Worm (Caenorhabditis elegans) whole organism, L1 larva: ENCODE results near the gene cyp-35B1.
A peak's percentile ranks its signal among the peaks of the same experiment; 100 is the strongest.

Experiments
- C04F5.9 ChIP-seq: sonication (generic microtip); optimal IDR thresholded peaks from 2 replicates; lab custom pipeline; 2016; ENCODE audit warnings: missing genetic modification characterization, missing compliant biosample characterization
- C34B4.2 ChIP-seq: sonication (generic microtip); optimal IDR thresholded peaks from 2 replicates; lab custom pipeline; 2017; ENCODE audit warnings: mild to moderate bottlenecking, missing genetic modification characterization, missing compliant biosample characterization
- Y116A8C.19 ChIP-seq: sonication (generic microtip); optimal IDR thresholded peaks from 2 replicates; lab custom pipeline; 2016; ENCODE audit warnings: missing compliant biosample characterization, missing genetic modification characterization, borderline replicate concordance
- aha-1 ChIP-seq: fragments of 150-350 bp; optimal IDR thresholded peaks from 2 replicates; lab custom pipeline; 2014; ENCODE audit warnings: missing biosample characterization, missing genetic modification characterization
- alr-1 ChIP-seq: fragments of 200-800 bp; sonication (Bioruptor generic); optimal IDR thresholded peaks from 2 replicates; lab custom pipeline; 2018; ENCODE audit warnings: borderline replicate concordance, mild to moderate bottlenecking, missing genetic modification characterization, missing compliant biosample characterization
- aly-2 ChIP-seq: fragments of 150-350 bp; optimal IDR thresholded peaks from 2 replicates; lab custom pipeline; 2014; ENCODE audit warnings: missing biosample characterization, missing genetic modification characterization
- blmp-1 ChIP-seq: fragments of 150-350 bp; optimal IDR thresholded peaks from 2 replicates; lab custom pipeline; 2014; ENCODE audit warnings: missing biosample characterization, missing genetic modification characterization
- ceh-8 ChIP-seq: fragments of 200-800 bp; sonication (Bioruptor generic); optimal IDR thresholded peaks from 2 replicates; lab custom pipeline; 2018; ENCODE audit warnings: mild to moderate bottlenecking, missing genetic modification characterization, moderate library complexity, missing compliant biosample characterization
- ceh-90 ChIP-seq: sonication (generic microtip); optimal IDR thresholded peaks from 2 replicates; lab custom pipeline; 2016; ENCODE audit warnings: missing genetic modification characterization, missing compliant biosample characterization
- dpl-1 ChIP-seq, 3 experiments: fragments of 150-350 bp in 2 of 3; sonication (generic microtip) in 1 of 3; optimal IDR thresholded peaks; 2 replicates each; lab custom pipeline; 2014 to 2017; ENCODE audit warnings: missing biosample characterization in 3 of 3, missing genetic modification characterization in 3 of 3, missing genetic modification reagents in 3 of 3
- dsc-1 ChIP-seq: sonication (generic microtip); optimal IDR thresholded peaks from 2 replicates; lab custom pipeline; 2016; ENCODE audit warnings: mild to moderate bottlenecking, missing genetic modification characterization, missing compliant biosample characterization
- efl-3 ChIP-seq: fragments of 200-800 bp; sonication (Bioruptor generic); optimal IDR thresholded peaks from 2 replicates; lab custom pipeline; 2018; ENCODE audit warnings: mild to moderate bottlenecking, missing genetic modification characterization, missing compliant biosample characterization
- egl-27 ChIP-seq, 2 experiments: fragments of 150-350 bp in 1 of 2; sonication (generic microtip); optimal IDR thresholded peaks; 3 replicates each; lab custom pipeline; 2017 to 2018; ENCODE audit warnings: missing biosample characterization in 2 of 2, missing genetic modification characterization in 2 of 2, missing genetic modification reagents in 2 of 2
- elt-2 ChIP-seq: sonication (generic microtip); optimal IDR thresholded peaks from 2 replicates; lab custom pipeline; 2016; ENCODE audit warnings: missing genetic modification characterization, mild to moderate bottlenecking, inconsistent platforms, missing compliant biosample characterization, missing genetic modification reagents
- ets-5 ChIP-seq: fragments of 200-800 bp; sonication (Bioruptor generic); IDR thresholded peaks from 2 replicates; pipeline ENCODE4 v1.3.6; 2022; ENCODE audit warnings: missing genetic modification characterization, missing compliant biosample characterization
- fkh-10 ChIP-seq: sonication (generic microtip); optimal IDR thresholded peaks from 2 replicates; lab custom pipeline; 2017; ENCODE audit warnings: missing biosample characterization, missing genetic modification reagents, missing genetic modification characterization
- hlh-17 ChIP-seq: fragments of 200-800 bp; sonication (Bioruptor generic); optimal IDR thresholded peaks from 2 replicates; lab custom pipeline; 2018; ENCODE audit warnings: missing genetic modification characterization, mild to moderate bottlenecking, missing compliant biosample characterization, moderate library complexity, borderline replicate concordance
- hlh-4 ChIP-seq: sonication (generic microtip); optimal IDR thresholded peaks from 2 replicates; lab custom pipeline; 2016; ENCODE audit warnings: mild to moderate bottlenecking, missing genetic modification characterization, missing compliant biosample characterization
- hpl-2 ChIP-seq: fragments of 150-350 bp; optimal IDR thresholded peaks from 2 replicates; lab custom pipeline; 2014; ENCODE audit warnings: missing biosample characterization, missing genetic modification reagents, missing genetic modification characterization
- jun-1 ChIP-seq: fragments of 150-350 bp; optimal IDR thresholded peaks from 2 replicates; lab custom pipeline; 2014; ENCODE audit warnings: missing biosample characterization, missing genetic modification reagents, missing genetic modification characterization
- lin-14 ChIP-seq: fragments of 200-800 bp; sonication (Bioruptor generic); optimal IDR thresholded peaks from 2 replicates; lab custom pipeline; 2018; ENCODE audit warnings: mild to moderate bottlenecking, missing genetic modification characterization, moderate library complexity, missing compliant biosample characterization
- lin-15B ChIP-seq: fragments of 150-350 bp; sonication (generic microtip); optimal IDR thresholded peaks from 3 replicates; lab custom pipeline; 2014; ENCODE audit warnings: missing biosample characterization, missing genetic modification characterization
- lin-35 ChIP-seq, 2 experiments: fragments of 150-350 bp; optimal IDR thresholded peaks; 2 replicates each; lab custom pipeline; 2014; ENCODE audit warnings: missing biosample characterization in 2 of 2, missing genetic modification characterization in 2 of 2, missing genetic modification reagents in 2 of 2
- lsy-2 ChIP-seq, 2 experiments: fragments of 150-350 bp; optimal IDR thresholded peaks; 2 replicates each; lab custom pipeline; 2014; ENCODE audit warnings: missing biosample characterization in 2 of 2, missing genetic modification characterization in 2 of 2
- mdl-1 ChIP-seq, 2 experiments: fragments of 150-350 bp; optimal IDR thresholded peaks; 2 replicates each; lab custom pipeline; 2014 to 2017; ENCODE audit warnings: missing biosample characterization in 2 of 2, missing genetic modification characterization in 2 of 2, inconsistent platforms in 1 of 2
- mep-1 ChIP-seq: fragments of 150-350 bp; optimal IDR thresholded peaks from 2 replicates; lab custom pipeline; 2014; ENCODE audit warnings: missing biosample characterization, missing genetic modification characterization
- nhr-12 ChIP-seq: sonication (generic microtip); optimal IDR thresholded peaks from 2 replicates; lab custom pipeline; 2017; ENCODE audit warnings: missing biosample characterization, missing genetic modification characterization
- nhr-20 ChIP-seq: sonication (generic microtip); optimal IDR thresholded peaks from 2 replicates; lab custom pipeline; 2016; ENCODE audit warnings: mild to moderate bottlenecking, missing genetic modification characterization, missing compliant biosample characterization
- nhr-47 ChIP-seq: sonication (generic microtip); optimal IDR thresholded peaks from 2 replicates; lab custom pipeline; 2016; ENCODE audit warnings: mild to moderate bottlenecking, missing genetic modification characterization, moderate library complexity, missing compliant biosample characterization
- nhr-71 ChIP-seq: sonication (generic microtip); optimal IDR thresholded peaks from 2 replicates; lab custom pipeline; 2016; ENCODE audit warnings: mild to moderate bottlenecking, missing genetic modification characterization, moderate library complexity, missing compliant biosample characterization
- nhr-76 ChIP-seq: sonication (generic microtip); optimal IDR thresholded peaks from 2 replicates; lab custom pipeline; 2017; ENCODE audit warnings: missing biosample characterization, missing genetic modification characterization
- nhr-90 ChIP-seq: sonication (generic microtip); optimal IDR thresholded peaks from 2 replicates; lab custom pipeline; 2016; ENCODE audit warnings: mild to moderate bottlenecking, missing genetic modification characterization, missing compliant biosample characterization; ENCODE audit not compliant: poor library complexity
- pax-3 ChIP-seq: fragments of 200-800 bp; sonication (Bioruptor generic); optimal IDR thresholded peaks from 2 replicates; lab custom pipeline; 2018; ENCODE audit warnings: mild to moderate bottlenecking, missing genetic modification characterization, moderate library complexity, missing compliant biosample characterization
- snpc-4 ChIP-seq: fragments of 150-350 bp; optimal IDR thresholded peaks from 2 replicates; lab custom pipeline; 2014; ENCODE audit warnings: missing biosample characterization, missing genetic modification characterization
- sup-37 ChIP-seq: fragments of 200-800 bp; sonication (Bioruptor generic); optimal IDR thresholded peaks from 2 replicates; lab custom pipeline; 2018; ENCODE audit warnings: mild to moderate bottlenecking, missing genetic modification characterization, missing compliant biosample characterization
- swsn-7 ChIP-seq: sonication (generic microtip); optimal IDR thresholded peaks from 2 replicates; lab custom pipeline; 2016; ENCODE audit warnings: missing genetic modification characterization, missing compliant biosample characterization
- tlp-1 ChIP-seq: fragments of 150-350 bp; optimal IDR thresholded peaks from 2 replicates; lab custom pipeline; 2014; ENCODE audit warnings: missing biosample characterization, missing genetic modification characterization
- unc-130 ChIP-seq: fragments of 150-350 bp; optimal IDR thresholded peaks from 2 replicates; lab custom pipeline; 2017; ENCODE audit warnings: missing biosample characterization, missing genetic modification characterization, inconsistent platforms
- unc-86 ChIP-seq: sonication (generic microtip); optimal IDR thresholded peaks from 2 replicates; lab custom pipeline; 2016; ENCODE audit warnings: missing genetic modification characterization, missing compliant biosample characterization
- unc-98 ChIP-seq: fragments of 200-800 bp; sonication (Bioruptor generic); IDR thresholded peaks from 2 replicates; pipeline ENCODE4 v1.3.6; 2022; ENCODE audit warnings: missing genetic modification characterization, missing compliant biosample characterization
- zip-4 ChIP-seq: fragments of 200-800 bp; sonication (Bioruptor generic); optimal IDR thresholded peaks from 2 replicates; lab custom pipeline; 2018; ENCODE audit warnings: mild to moderate bottlenecking, missing genetic modification characterization, moderate library complexity, missing compliant biosample characterization

Gene cyp-35B1

DNA sequence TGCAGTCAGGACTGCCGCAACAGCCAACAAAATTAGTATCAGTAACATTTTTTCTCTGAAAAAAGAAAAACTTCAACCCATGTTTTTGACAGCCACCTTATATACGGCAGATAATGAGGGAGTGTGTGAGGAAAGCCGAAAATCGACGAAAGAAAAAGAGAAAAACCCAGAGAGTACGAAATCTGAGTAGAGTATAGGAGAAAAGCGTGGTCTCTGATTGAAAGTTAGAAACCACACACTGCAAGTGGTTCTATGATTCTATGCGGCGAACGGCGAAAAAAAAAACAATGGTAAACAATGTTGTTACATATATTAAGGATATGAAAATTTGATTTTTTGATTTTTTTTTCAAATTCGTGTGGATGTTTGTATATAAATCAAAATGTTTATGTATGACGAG, 28.9 kb downstream of the cyp-35B1 start, which contains the start of gene cyp-34A8 (continued):
- no peak for TF ChIP-seq alr-1 (tag; lab: Kevin White, UChicago)
- no peak for TF ChIP-seq hlh-17
- TF ChIP-seq fkh-10 (GFP tag; lab: Kevin White, UChicago), result no peak
- TF ChIP-seq C34B4.2 (tag; lab: Kevin White, UChicago), result no peak
- no peak for TF ChIP-seq pax-3
- peak; percentile 15 for TF ChIP-seq nhr-90
- no peak for TF ChIP-seq aha-1 (tag; lab: Kevin White, UChicago)
- no peak for TF ChIP-seq mdl-1 (tag; optimal IDR thresholded peaks at IDR 0.05; lab: Kevin White, UChicago)
- TF ChIP-seq aly-2 (tag; lab: Kevin White, UChicago), result no peak
- TF ChIP-seq nhr-47 (tag; lab: Kevin White, UChicago), result no peak
- peak; percentile 38 for TF ChIP-seq mep-1 (tag; lab: Kevin White, UChicago)
- peak; percentile 62 for TF ChIP-seq lin-14 (GFP tag; lab: Kevin White, UChicago)
- TF ChIP-seq dpl-1 (GFP tag; optimal IDR thresholded peaks at IDR 0.05; lab: Kevin White, UChicago), result no peak
- TF ChIP-seq hlh-4, result no peak
- TF ChIP-seq egl-27 (tag; optimal IDR thresholded peaks at IDR 0.05; lab: Kevin White, UChicago), result no peak
- peak; percentile 29 for TF ChIP-seq nhr-71 (tag; lab: Kevin White, UChicago)
- TF ChIP-seq ceh-8, result no peak
- TF ChIP-seq snpc-4 (tag; lab: Kevin White, UChicago), result no peak
- TF ChIP-seq nhr-76 (tag; lab: Kevin White, UChicago), result no peak
- peak; percentile 73 for TF ChIP-seq blmp-1 (tag; lab: Kevin White, UChicago)
- no peak for TF ChIP-seq tlp-1 (tag; lab: Kevin White, UChicago)
- TF ChIP-seq lin-35 (GFP tag; optimal IDR thresholded peaks at IDR 0.05; lab: Kevin White, UChicago), result peak in 1 of 2 experiments; percentile 6
- TF ChIP-seq unc-86, result no peak
- TF ChIP-seq, all 84 proteins: peak for 10

DNA sequence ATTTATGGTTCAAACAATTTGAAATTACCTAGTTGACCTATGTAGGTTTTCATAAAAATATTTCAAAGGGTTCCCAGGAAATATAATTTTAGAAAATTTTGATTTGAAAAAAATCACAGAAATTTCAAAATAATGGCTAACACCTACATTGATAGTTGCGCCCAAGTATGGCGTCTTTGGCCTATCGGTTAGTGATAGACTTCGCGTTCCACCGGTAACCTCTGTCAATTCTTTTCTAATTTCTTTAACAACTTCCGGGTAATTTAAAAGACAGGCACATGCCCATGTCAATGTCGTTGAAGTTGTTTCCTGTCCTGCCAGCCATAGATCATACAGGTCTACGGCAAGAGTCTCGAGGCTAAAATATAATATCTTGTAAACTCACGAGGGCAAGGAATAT, 30.1 kb downstream of the cyp-35B1 start:
- TF ChIP-seq lin-35 (GFP tag; optimal IDR thresholded peaks at IDR 0.05; lab: Kevin White, UChicago), result no peak
- no peak for TF ChIP-seq unc-98
- TF ChIP-seq unc-130 (tag; lab: Kevin White, UChicago), result no peak
- TF ChIP-seq Y116A8C.19 (tag; lab: Kevin White, UChicago), result no peak
- TF ChIP-seq efl-3, result no peak
- no peak for TF ChIP-seq zip-4 (GFP tag; lab: Kevin White, UChicago)
- no peak for TF ChIP-seq hpl-2
- TF ChIP-seq nhr-12 (tag; lab: Kevin White, UChicago), result no peak
- TF ChIP-seq mdl-1 (tag; optimal IDR thresholded peaks at IDR 0.05; lab: Kevin White, UChicago), result no peak
- no peak for TF ChIP-seq swsn-7 (tag; lab: Kevin White, UChicago)
- no peak for TF ChIP-seq snpc-4 (tag; lab: Kevin White, UChicago)
- TF ChIP-seq lin-15B (tag; lab: Kevin White, UChicago), result no peak
- no peak for TF ChIP-seq nhr-20 (tag; lab: Kevin White, UChicago)
- no peak for TF ChIP-seq dsc-1 (tag; lab: Kevin White, UChicago)
- no peak for TF ChIP-seq sup-37 (GFP tag; lab: Kevin White, UChicago)
- no peak for TF ChIP-seq ets-5 (GFP tag; lab: Robert Waterston, UW)
- TF ChIP-seq ceh-90 (tag; lab: Kevin White, UChicago), result no peak
- TF ChIP-seq lsy-2 (tag; optimal IDR thresholded peaks at IDR 0.05; lab: Kevin White, UChicago), result no peak

DNA sequence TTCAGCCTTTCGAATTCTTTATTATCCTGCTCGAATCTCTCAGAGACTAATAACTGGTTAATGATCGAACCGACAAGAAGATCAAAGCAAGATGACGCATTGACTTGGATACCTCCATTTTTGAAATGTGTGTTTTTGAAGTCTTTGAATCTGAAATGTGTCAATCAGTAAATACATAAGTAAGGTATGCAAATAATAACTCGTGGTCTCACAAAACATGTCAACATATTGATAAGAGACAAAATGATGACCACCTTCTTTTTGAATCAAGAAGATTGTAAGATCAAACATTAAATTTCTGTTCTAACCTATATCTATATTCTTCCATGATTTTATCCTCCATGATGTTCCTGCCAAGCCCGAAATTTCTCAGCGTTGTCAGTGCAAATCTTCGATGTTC, 30.8 kb downstream of the cyp-35B1 start:
- no peak for TF ChIP-seq dsc-1 (tag; lab: Kevin White, UChicago)
- no peak for TF ChIP-seq jun-1 (tag; lab: Kevin White, UChicago)
- TF ChIP-seq swsn-7 (tag; lab: Kevin White, UChicago), result no peak
- TF ChIP-seq lin-35 (GFP tag; optimal IDR thresholded peaks at IDR 0.05; lab: Kevin White, UChicago), result peak in 1 of 2 experiments; percentile 2
- TF ChIP-seq mdl-1 (tag; optimal IDR thresholded peaks at IDR 0.05; lab: Kevin White, UChicago), result no peak
- no peak for TF ChIP-seq C04F5.9 (tag; lab: Kevin White, UChicago)
- TF ChIP-seq nhr-20 (tag; lab: Kevin White, UChicago), result peak; percentile 44
- no peak for TF ChIP-seq ceh-90 (tag; lab: Kevin White, UChicago)
- TF ChIP-seq elt-2 (tag; lab: Kevin White, UChicago), result peak; percentile 50
- TF ChIP-seq aha-1 (tag; lab: Kevin White, UChicago), result no peak
- no peak for TF ChIP-seq unc-130 (tag; lab: Kevin White, UChicago)
